Fruit fly (Drosophila melanogaster) whole organism, embryonic: ENCODE measurements around the gene Mct1.

Experiments used
- Atf3 ChIP-seq: fragments of 200-800 bp; sonication (Bioruptor generic); optimal IDR thresholded peaks from 3 replicates; lab custom pipeline; 2016; ENCODE audit warnings: missing biosample characterization, missing genetic modification characterization
- Bgb ChIP-seq: fragments of 200-800 bp; sonication (Bioruptor generic); IDR thresholded peaks from 2 replicates; pipeline ENCODE4 v1.3.6; 2022; ENCODE audit warnings: missing biosample characterization, missing genetic modification characterization; ENCODE audit not compliant: partially characterized antibody
- CG10366 ChIP-seq: fragments of 200-800 bp; sonication (Bioruptor generic); IDR thresholded peaks from 2 replicates; pipeline ENCODE4 v1.3.6; 2022; ENCODE audit warnings: missing biosample characterization, missing genetic modification characterization
- CG11398 ChIP-seq: fragments of 200-800 bp; sonication (Bioruptor generic); optimal IDR thresholded peaks from 2 replicates; lab custom pipeline; 2016; ENCODE audit warnings: missing biosample characterization, missing genetic modification characterization
- CG11695 ChIP-seq: fragments of 200-800 bp; sonication (Bioruptor generic); IDR thresholded peaks from 3 replicates; pipeline ENCODE4 v1.3.6; 2022; ENCODE audit warnings: missing biosample characterization, missing genetic modification characterization
- CG13287 ChIP-seq: fragments of 200-800 bp; sonication (Bioruptor generic); IDR thresholded peaks from 2 replicates; pipeline ENCODE4 v1.3.6; 2022; ENCODE audit warnings: missing biosample characterization, missing genetic modification characterization; ENCODE audit not compliant: partially characterized antibody
- CG15269 ChIP-seq: fragments of 200-800 bp; sonication (Bioruptor generic); optimal IDR thresholded peaks from 2 replicates; lab custom pipeline; 2018; ENCODE audit warnings: missing biosample characterization, mild to moderate bottlenecking, missing genetic modification characterization, moderate library complexity
- CG1647 ChIP-seq: fragments of 200-800 bp; sonication (Bioruptor generic); optimal IDR thresholded peaks from 3 replicates; lab custom pipeline; 2016; ENCODE audit warnings: missing biosample characterization, missing genetic modification characterization
- CG16779 ChIP-seq: fragments of 200-800 bp; sonication (Bioruptor generic); IDR thresholded peaks from 2 replicates; pipeline ENCODE4 v1.3.6; 2022; ENCODE audit warnings: missing biosample characterization, missing genetic modification characterization
- CG18262 ChIP-seq: fragments of 200-800 bp; optimal IDR thresholded peaks from 3 replicates; lab custom pipeline; 2019; ENCODE audit warnings: missing biosample characterization, mild to moderate bottlenecking, missing genetic modification characterization, moderate library complexity
- CG18599 ChIP-seq: fragments of 200-800 bp; sonication (Bioruptor generic); optimal IDR thresholded peaks from 3 replicates; lab custom pipeline; 2017; ENCODE audit warnings: missing biosample characterization, missing genetic modification characterization, mild to moderate bottlenecking, moderate library complexity, missing genetic modification reagents
- CG2712 ChIP-seq: fragments of 200-800 bp; optimal IDR thresholded peaks from 3 replicates; lab custom pipeline; 2019; ENCODE audit warnings: missing biosample characterization, mild to moderate bottlenecking, missing genetic modification characterization, moderate library complexity
- CG32532 ChIP-seq: fragments of 200-800 bp; sonication (Bioruptor generic); IDR thresholded peaks from 2 replicates; pipeline ENCODE4 v1.3.6; 2022; ENCODE audit warnings: missing biosample characterization, missing genetic modification characterization
- CG3847 ChIP-seq: fragments of 200-800 bp; sonication (Bioruptor generic); IDR thresholded peaks from 2 replicates; pipeline ENCODE4 v1.3.6; 2022; ENCODE audit warnings: missing biosample characterization, missing genetic modification characterization
- CG5953 ChIP-seq: fragments of 200-800 bp; sonication (Bioruptor generic); IDR thresholded peaks from 2 replicates; pipeline ENCODE4 v1.3.6; 2022; ENCODE audit warnings: missing biosample characterization, missing genetic modification characterization
- CG7839 ChIP-seq: fragments of 200-800 bp; sonication (Bioruptor generic); optimal IDR thresholded peaks from 3 replicates; lab custom pipeline; 2018; ENCODE audit warnings: missing biosample characterization, mild to moderate bottlenecking, missing genetic modification characterization, moderate library complexity
- CG8765 ChIP-seq: fragments of 200-800 bp; sonication (Bioruptor generic); IDR thresholded peaks from 2 replicates; pipeline ENCODE4 v1.3.6; 2022; ENCODE audit warnings: missing biosample characterization, missing genetic modification characterization
- CG8924 ChIP-seq: fragments of 200-800 bp; optimal IDR thresholded peaks from 3 replicates; lab custom pipeline; 2019; ENCODE audit warnings: missing biosample characterization, mild to moderate bottlenecking, missing genetic modification characterization, moderate library complexity
- CG9932 ChIP-seq: fragments of 200-800 bp; sonication (Bioruptor generic); IDR thresholded peaks from 2 replicates; pipeline ENCODE4 v1.3.6; 2022; ENCODE audit warnings: missing biosample characterization, missing genetic modification characterization
- Camta ChIP-seq: fragments of 200-800 bp; sonication (Bioruptor generic); optimal IDR thresholded peaks from 2 replicates; lab custom pipeline; 2016; ENCODE audit warnings: missing biosample characterization, missing genetic modification characterization
- CkIIα-i1 ChIP-seq: fragments of 200-800 bp; sonication (Bioruptor generic); IDR thresholded peaks from 2 replicates; pipeline ENCODE4 v1.3.6; 2022; ENCODE audit warnings: missing biosample characterization, missing genetic modification characterization
- CoRest ChIP-seq: fragments of 200-800 bp; sonication (Bioruptor generic); optimal IDR thresholded peaks from 3 replicates; lab custom pipeline; 2018; ENCODE audit warnings: missing biosample characterization, mild to moderate bottlenecking, missing genetic modification characterization, moderate library complexity
- Dll ChIP-seq: fragments of 200-800 bp; sonication (Bioruptor generic); IDR thresholded peaks from 4 replicates; pipeline ENCODE4 v1.3.6; 2022; ENCODE audit warnings: missing biosample characterization, missing genetic modification characterization; ENCODE audit not compliant: partially characterized antibody
- Eip74EF ChIP-seq, 2 experiments: fragments of 200-800 bp in 1 of 2; fragments of >200 bp in 1 of 2; sonication (Bioruptor generic) in 1 of 2; optimal IDR thresholded peaks; 2 replicates each; lab custom pipeline; 2017 to 2019; ENCODE audit warnings: missing biosample characterization in 2 of 2, missing genetic modification characterization in 2 of 2, mild to moderate bottlenecking in 1 of 2, moderate library complexity in 1 of 2
- GATAe ChIP-seq: fragments of 200-800 bp; sonication (Bioruptor generic); conservative IDR thresholded peaks from 2 replicates; pipeline ENCODE4 v1.3.6; 2022; ENCODE audit warnings: missing biosample characterization, missing genetic modification characterization
- Hey ChIP-seq: fragments of 200-800 bp; sonication (Bioruptor generic); optimal IDR thresholded peaks from 3 replicates; lab custom pipeline; 2018; ENCODE audit warnings: missing biosample characterization, mild to moderate bottlenecking, missing genetic modification characterization
- Lhr ChIP-seq: fragments of 200-800 bp; sonication (Bioruptor generic); optimal IDR thresholded peaks from 3 replicates; lab custom pipeline; 2017; ENCODE audit warnings: mild to moderate bottlenecking, missing biosample characterization, missing genetic modification reagents, missing genetic modification characterization
- Mes4 ChIP-seq: fragments of 200-800 bp; sonication (Bioruptor generic); optimal IDR thresholded peaks from 2 replicates; lab custom pipeline; 2016; ENCODE audit warnings: missing biosample characterization, missing genetic modification characterization
- Rfx ChIP-seq: fragments of 200-800 bp; sonication (Bioruptor generic); IDR thresholded peaks from 2 replicates; pipeline ENCODE4 v1.3.6; 2022; ENCODE audit warnings: missing biosample characterization, missing genetic modification characterization
- Spps ChIP-seq: fragments of 200-800 bp; sonication (Bioruptor generic); optimal IDR thresholded peaks from 2 replicates; lab custom pipeline; 2018; ENCODE audit warnings: missing biosample characterization, mild to moderate bottlenecking, missing genetic modification characterization
- Sry-δ ChIP-seq: fragments of 200-800 bp; sonication (Bioruptor generic); optimal IDR thresholded peaks from 2 replicates; lab custom pipeline; 2016; ENCODE audit warnings: missing biosample characterization, missing genetic modification characterization
- Vsx1 ChIP-seq: fragments of 200-800 bp; sonication (Bioruptor generic); optimal IDR thresholded peaks from 2 replicates; lab custom pipeline; 2017; ENCODE audit warnings: missing biosample characterization, mild to moderate bottlenecking, missing genetic modification characterization, missing genetic modification reagents
- YL-1 ChIP-seq: fragments of 200-800 bp; sonication (Bioruptor generic); optimal IDR thresholded peaks from 3 replicates; lab custom pipeline; 2017; ENCODE audit warnings: missing biosample characterization, mild to moderate bottlenecking, missing genetic modification characterization
- ap ChIP-seq: fragments of 200-800 bp; sonication (Bioruptor generic); IDR thresholded peaks from 2 replicates; pipeline ENCODE4 v1.3.6; 2022; ENCODE audit warnings: missing biosample characterization, missing genetic modification characterization
- dmrt99B ChIP-seq: fragments of 200-800 bp; sonication (Bioruptor generic); optimal IDR thresholded peaks from 2 replicates; lab custom pipeline; 2018; ENCODE audit warnings: missing biosample characterization, mild to moderate bottlenecking, missing genetic modification characterization, moderate library complexity
- fd64A ChIP-seq: fragments of 200-800 bp; sonication (Bioruptor generic); optimal IDR thresholded peaks from 3 replicates; lab custom pipeline; 2018; ENCODE audit warnings: missing biosample characterization, mild to moderate bottlenecking, missing genetic modification characterization
- inv ChIP-seq: fragments of 200-800 bp; sonication (Bioruptor generic); IDR thresholded peaks from 2 replicates; pipeline ENCODE4 v1.3.6; 2022; ENCODE audit warnings: missing biosample characterization, missing genetic modification characterization; ENCODE audit not compliant: partially characterized antibody
- ken ChIP-seq: fragments of 200-800 bp; sonication (Bioruptor generic); IDR thresholded peaks from 3 replicates; pipeline ENCODE4 v1.3.6; 2022; ENCODE audit warnings: missing biosample characterization, missing genetic modification characterization
- nerfin-1 ChIP-seq: fragments of 200-800 bp; sonication (Bioruptor generic); optimal IDR thresholded peaks from 3 replicates; lab custom pipeline; 2019; ENCODE audit warnings: missing biosample characterization, mild to moderate bottlenecking, missing genetic modification characterization, moderate library complexity
- org-1 ChIP-seq: fragments of 200-800 bp; sonication (Bioruptor generic); optimal IDR thresholded peaks from 2 replicates; lab custom pipeline; 2017; ENCODE audit warnings: missing biosample characterization, missing genetic modification characterization
- otp ChIP-seq: fragments of 200-800 bp; sonication (Bioruptor generic); IDR thresholded peaks from 3 replicates; pipeline ENCODE4, ENCODE4 v1.3.6; 2022; ENCODE audit warnings: missing biosample characterization, missing genetic modification characterization
- phol ChIP-seq: fragments of 200-800 bp; sonication (Bioruptor generic); optimal IDR thresholded peaks from 3 replicates; lab custom pipeline; 2018; ENCODE audit warnings: missing biosample characterization, mild to moderate bottlenecking, missing genetic modification characterization, moderate library complexity
- pros ChIP-seq: fragments of 200-800 bp; sonication (Bioruptor generic); optimal IDR thresholded peaks from 3 replicates; lab custom pipeline; 2019; ENCODE audit warnings: missing biosample characterization, mild to moderate bottlenecking, missing genetic modification characterization, moderate library complexity
- ro ChIP-seq: fragments of 200-800 bp; sonication (Bioruptor generic); IDR thresholded peaks from 2 replicates; pipeline ENCODE4 v1.3.6; 2022; ENCODE audit warnings: missing biosample characterization, missing genetic modification characterization
- sens-2 ChIP-seq: fragments of 200-800 bp; sonication (Bioruptor generic); IDR thresholded peaks from 2 replicates; pipeline ENCODE4 v1.3.6; 2022; ENCODE audit warnings: missing biosample characterization, missing genetic modification characterization
- slou ChIP-seq: fragments of 200-800 bp; sonication (Bioruptor generic); optimal IDR thresholded peaks from 3 replicates; lab custom pipeline; 2016; ENCODE audit warnings: missing biosample characterization, missing genetic modification characterization
- stc ChIP-seq: fragments of 200-800 bp; sonication (Bioruptor generic); IDR thresholded peaks from 2 replicates; pipeline ENCODE4 v1.3.6; 2022; ENCODE audit warnings: missing biosample characterization, missing genetic modification characterization
- trh ChIP-seq: fragments of 200-800 bp; sonication (Bioruptor generic); optimal IDR thresholded peaks from 2 replicates; lab custom pipeline; 2016; ENCODE audit warnings: missing biosample characterization, missing genetic modification characterization
- zen ChIP-seq: fragments of 200-800 bp; sonication (Bioruptor generic); optimal IDR thresholded peaks from 3 replicates; lab custom pipeline; 2018; ENCODE audit warnings: missing biosample characterization, mild to moderate bottlenecking, missing genetic modification characterization, moderate library complexity

Mct1 gene

dm6 chrX:2145690-2146470 lies 43.1 kb upstream of the Mct1 start (continued):
- TF ChIP-seq pros (GFP tag; lab: Kevin White, UChicago) (no peak), YL-1 (no peak), CG13287 (GFP tag; lab: Robert Waterston, UW) (peak; percentile 79), otp (GFP tag; lab: Robert Waterston, UW) (no peak), nerfin-1 (tag; lab: Kevin White, UChicago) (peak; percentile 23), ro (GFP tag; lab: Robert Waterston, UW) (no peak), Lhr (GFP tag; lab: Kevin White, UChicago) (no peak), Camta (GFP tag; lab: Kevin White, UChicago) (peak; percentile 7), CG16779 (GFP tag; lab: Robert Waterston, UW) (no peak), fd64A (no peak), dmrt99B (tag; lab: Kevin White, UChicago) (peak; percentile 44), CG8765 (GFP tag; lab: Robert Waterston, UW) (no peak), Mes4 (GFP tag; lab: Kevin White, UChicago) (no peak), CG15269 (tag; lab: Kevin White, UChicago) (peak; percentile 58), CG32532 (GFP tag; lab: Robert Waterston, UW) (no peak), Vsx1 (GFP tag; lab: Kevin White, UChicago) (no peak), Rfx (GFP tag; lab: Robert Waterston, UW) (peak; percentile 74), ken (GFP tag; lab: Robert Waterston, UW) (no peak), slou (GFP tag; lab: Kevin White, UChicago) (no peak), CG9932 (GFP tag; lab: Robert Waterston, UW) (peak; percentile 63; the same call in 1 of the 2 replicates), CG7839 (tag; lab: Kevin White, UChicago) (peak; percentile 45), stc (no peak), CG18262 (tag; lab: Kevin White, UChicago) (peak; percentile 37), inv (peak; percentile 63), CG10366 (GFP tag; lab: Robert Waterston, UW) (no peak), Hey (tag; lab: Kevin White, UChicago) (no peak), Bgb (GFP tag; lab: Robert Waterston, UW) (peak; percentile 65), CG3847 (GFP tag; lab: Robert Waterston, UW) (no peak; the same call in 1 of the 2 replicates), CG8924 (tag; lab: Kevin White, UChicago) (peak; percentile 40), ap (no peak), Sry-δ (GFP tag; lab: Kevin White, UChicago) (peak; percentile 86), GATAe (GFP tag; lab: Robert Waterston, UW) (no peak), zen (tag; lab: Kevin White, UChicago) (no peak), Spps (tag; lab: Kevin White, UChicago) (no peak), CG18599 (peak; percentile 64), Atf3 (no peak), CG1647 (GFP tag; lab: Kevin White, UChicago) (no peak), org-1 (GFP tag; lab: Kevin White, UChicago) (no peak), trh (GFP tag; lab: Kevin White, UChicago) (no peak), CG11398 (GFP tag; lab: Kevin White, UChicago) (no peak), sens-2 (GFP tag; lab: Robert Waterston, UW) (no peak), Eip74EF (GFP tag; optimal IDR thresholded peaks at IDR 0.05; lab: Kevin White, UChicago) (no peak), CoRest (tag; lab: Kevin White, UChicago) (peak; percentile 45), Dll (GFP tag; lab: Robert Waterston, UW) (peak; percentile 90), CG2712 (tag; lab: Kevin White, UChicago) (peak; percentile 51), CG5953 (GFP tag; lab: Robert Waterston, UW) (no peak), CkIIα-i1 (GFP tag; lab: Robert Waterston, UW) (no peak), CG11695 (GFP tag; lab: Robert Waterston, UW) (no peak), phol (tag; lab: Kevin White, UChicago) (peak; percentile 14)
